Worm (Caenorhabditis elegans) whole organism, mixed stage, embryonic: ENCODE results near the gene F13H10.3.

Experiments
- ceh-39 ChIP-seq: fragments of 150-350 bp; optimal IDR thresholded peaks from 2 replicates; lab custom pipeline; 2014; ENCODE audit warnings: missing biosample characterization, missing genetic modification characterization
- ces-1 ChIP-seq: fragments of 150-350 bp; optimal IDR thresholded peaks from 2 replicates; lab custom pipeline; 2014; ENCODE audit warnings: missing biosample characterization, missing genetic modification reagents, missing genetic modification characterization
- cnd-1 ChIP-seq: fragments of 200-800 bp; sonication (Bioruptor generic); optimal IDR thresholded peaks from 2 replicates; lab custom pipeline; 2018; ENCODE audit warnings: mild to moderate bottlenecking, missing genetic modification characterization, missing compliant biosample characterization
- flh-1 ChIP-seq: fragments of 200-800 bp; sonication (Bioruptor generic); optimal IDR thresholded peaks from 2 replicates; lab custom pipeline; 2018; ENCODE audit warnings: mild to moderate bottlenecking, missing genetic modification characterization, moderate library complexity, missing compliant biosample characterization
- lin-32 ChIP-seq: fragments of 200-800 bp; sonication (Bioruptor generic); optimal IDR thresholded peaks from 2 replicates; lab custom pipeline; 2018; ENCODE audit warnings: mild to moderate bottlenecking, missing genetic modification characterization, missing compliant biosample characterization
- lsy-2 ChIP-seq: fragments of 150-350 bp; optimal IDR thresholded peaks from 2 replicates; lab custom pipeline; 2014; ENCODE audit warnings: missing biosample characterization, missing genetic modification characterization
- mls-2 ChIP-seq: sonication (generic microtip); optimal IDR thresholded peaks from 2 replicates; lab custom pipeline; 2016; ENCODE audit warnings: mild to moderate bottlenecking, missing genetic modification characterization, moderate library complexity, missing compliant biosample characterization
- nhr-237 ChIP-seq: fragments of 150-350 bp; optimal IDR thresholded peaks from 2 replicates; lab custom pipeline; 2014; ENCODE audit warnings: missing biosample characterization, missing genetic modification characterization
- sem-2 ChIP-seq: fragments of 200-800 bp; sonication (Bioruptor generic); optimal IDR thresholded peaks from 2 replicates; lab custom pipeline; 2018; ENCODE audit warnings: mild to moderate bottlenecking, missing genetic modification characterization, missing compliant biosample characterization
- snpc-4 ChIP-seq: fragments of 150-350 bp; optimal IDR thresholded peaks from 2 replicates; lab custom pipeline; 2014; ENCODE audit warnings: missing biosample characterization, missing genetic modification characterization
- unc-120 ChIP-seq: sonication (generic microtip); optimal IDR thresholded peaks from 2 replicates; lab custom pipeline; 2017; ENCODE audit warnings: missing genetic modification characterization, missing compliant biosample characterization; ENCODE audit not compliant: poor library complexity, severe bottlenecking
- unc-62 ChIP-seq: fragments of 150-350 bp; optimal IDR thresholded peaks from 2 replicates; lab custom pipeline; 2014; ENCODE audit warnings: missing biosample characterization, missing genetic modification reagents, missing genetic modification characterization

DNA sequence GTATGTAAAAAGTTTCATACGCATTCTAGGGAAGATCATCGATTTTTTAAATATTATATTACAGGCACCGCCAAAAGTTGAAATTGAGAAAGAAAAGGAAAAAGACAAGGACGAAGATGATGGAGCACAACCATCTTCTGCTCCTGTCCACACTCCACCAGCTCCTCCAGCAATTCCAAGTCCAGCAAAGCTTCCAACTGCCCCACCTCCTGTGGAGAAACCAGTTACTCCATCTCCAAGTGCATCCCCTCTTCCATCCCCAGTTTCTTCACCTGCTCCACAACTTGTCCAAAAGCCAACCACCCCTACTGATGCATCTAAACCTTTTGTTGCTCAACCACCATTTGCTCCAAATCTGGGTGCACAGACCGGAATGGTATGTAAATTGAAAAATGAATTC lies 36.2 kb upstream of the F13H10.3 start:
- TF ChIP-seq mls-2 (tag; lab: Kevin White, UChicago) (no peak), unc-62 (GFP tag; lab: Kevin White, UChicago) (no peak), flh-1 (GFP tag; lab: Kevin White, UChicago) (no peak), sem-2 (GFP tag; lab: Kevin White, UChicago) (no peak), lin-32 (no peak), ceh-39 (tag; lab: Kevin White, UChicago) (no peak), lsy-2 (tag; lab: Kevin White, UChicago) (no peak), cnd-1 (no peak), snpc-4 (tag; lab: Kevin White, UChicago) (no peak), unc-120 (no peak), nhr-237 (tag; lab: Kevin White, UChicago) (no peak), ces-1 (GFP tag; lab: Kevin White, UChicago) (no peak)
